Worm (Caenorhabditis elegans): Measurements from ENCODE around the gene ZK380.2.

ZK380.2 gene

DNA sequence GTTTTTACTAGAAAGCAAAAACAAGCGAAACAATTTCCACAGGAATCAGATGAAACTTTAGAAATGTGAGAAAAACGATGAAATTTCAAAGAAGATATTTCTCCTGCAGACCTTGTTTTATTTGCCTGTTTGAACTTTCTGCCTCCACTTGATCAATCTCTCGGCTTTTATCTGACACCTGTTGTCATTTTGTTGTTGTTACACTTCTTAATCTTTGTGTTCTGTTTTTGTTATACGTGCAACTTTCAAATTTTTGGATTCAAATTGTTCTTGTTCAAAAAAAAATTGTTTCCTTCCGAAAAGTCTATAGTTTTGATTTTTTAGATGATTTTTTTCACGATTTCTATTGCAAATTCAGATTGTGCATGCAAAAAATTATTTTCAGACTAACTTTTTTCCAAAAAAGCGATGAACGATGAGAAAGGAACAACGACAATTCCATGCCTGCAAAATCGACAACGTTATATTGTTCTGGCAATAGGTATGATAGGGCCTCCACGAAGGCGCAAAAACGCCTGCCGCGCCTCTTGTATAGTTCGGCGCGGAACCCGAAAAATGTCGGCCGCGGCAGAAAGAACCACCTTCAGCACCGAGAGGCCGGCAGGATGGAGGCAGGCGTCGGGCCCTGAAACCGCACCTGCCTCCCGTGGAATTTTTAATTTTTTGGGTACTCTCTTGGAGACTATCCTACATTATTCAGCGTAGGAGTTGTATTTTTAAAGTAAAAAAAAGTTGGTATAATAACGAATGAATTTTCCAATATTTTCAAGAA is 10.4 kb upstream of the ZK380.2 start, which contains the start of gene H11E01.2:
H11E01.2 (plus strand) TSS at position 380 of the 772 bp plus-strand sequence.
- TF ChIP-seq hlh-1 (tag; optimal IDR thresholded peaks at IDR 0.05) (peak; percentile 40), nhr-237 (tag; optimal IDR thresholded peaks at IDR 0.05) (no peak)

DNA sequence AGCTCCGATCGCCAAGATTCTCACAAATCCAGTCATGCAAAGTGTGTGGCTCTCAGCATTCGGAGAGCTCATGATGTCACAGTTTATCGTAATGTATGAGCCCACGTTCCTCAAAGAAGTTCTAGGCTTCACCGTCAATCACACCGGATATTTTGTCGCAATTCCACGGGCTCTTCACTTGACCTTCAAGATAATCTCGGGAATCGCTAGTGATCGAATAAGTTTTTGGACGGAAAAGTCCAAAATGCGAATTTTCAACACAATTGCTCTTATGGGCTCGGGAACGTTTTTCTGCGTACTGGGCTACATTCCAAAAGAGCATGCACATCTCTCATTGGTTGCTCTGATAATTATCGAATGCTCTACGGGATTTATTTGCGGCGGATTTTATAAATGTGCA is 8.2 kb upstream of the ZK380.2 start:
- TF ChIP-seq ceh-39 (tag; optimal IDR thresholded peaks at IDR 0.05) (no peak), lsy-2 (tag; optimal IDR thresholded peaks at IDR 0.05) (no peak), flh-1 (GFP tag; optimal IDR thresholded peaks at IDR 0.05) (no peak), drap-1 (GFP tag; optimal IDR thresholded peaks at IDR 0.05) (no peak), ceh-43 (GFP tag; optimal IDR thresholded peaks at IDR 0.05) (no peak), snpc-4 (tag; optimal IDR thresholded peaks at IDR 0.05) (no peak), bed-3 (GFP tag; optimal IDR thresholded peaks at IDR 0.05) (no peak), lin-13 (tag; optimal IDR thresholded peaks at IDR 0.05) (no peak), unc-120 (tag; optimal IDR thresholded peaks at IDR 0.05; ENCODE audit: poor library complexity, severe bottlenecking) (no peak), nhr-28 (tag; optimal IDR thresholded peaks at IDR 0.05) (no peak), elt-1 (tag; optimal IDR thresholded peaks at IDR 0.05; ENCODE audit: borderline replicate concordance, insufficient read depth) (no peak), lin-32 (GFP tag; optimal IDR thresholded peaks at IDR 0.05) (no peak), ceh-83 (GFP tag; optimal IDR thresholded peaks at IDR 0.05) (no peak), hlh-1 (tag; optimal IDR thresholded peaks at IDR 0.05) (no peak), mls-2 (tag; optimal IDR thresholded peaks at IDR 0.05) (no peak), unc-62 (GFP tag; optimal IDR thresholded peaks at IDR 0.05) (no peak), pha-4 (tag; optimal IDR thresholded peaks at IDR 0.05) (no peak), nhr-12 (tag; optimal IDR thresholded peaks at IDR 0.05) (no peak), mep-1 (tag; optimal IDR thresholded peaks at IDR 0.05) (no peak)

DNA sequence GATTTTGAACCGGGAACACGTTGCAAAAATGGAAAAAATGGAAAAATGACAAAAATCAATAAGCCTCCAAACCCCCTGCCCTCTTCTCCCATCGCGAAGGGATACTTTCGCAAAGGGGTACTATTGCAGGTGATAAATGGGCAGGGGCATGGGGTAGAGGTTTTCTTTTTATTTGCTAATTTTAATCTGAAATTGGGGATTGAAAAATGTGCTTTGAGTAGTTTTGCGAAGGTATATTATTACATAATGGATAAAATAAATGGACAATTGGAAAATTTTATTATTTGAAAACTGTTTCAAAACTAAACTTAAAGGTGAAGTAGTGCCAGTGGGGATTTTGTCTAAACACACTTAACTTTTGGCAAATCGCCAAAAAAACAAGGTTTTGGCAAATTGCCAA is 4.3 kb upstream of the ZK380.2 start:
- peak; percentile 10 for TF ChIP-seq nhr-28 (tag; optimal IDR thresholded peaks at IDR 0.05)
- TF ChIP-seq ceh-39 (tag; optimal IDR thresholded peaks at IDR 0.05) = peak; percentile 84
- peak; percentile 48 for TF ChIP-seq ztf-11 (tag; optimal IDR thresholded peaks at IDR 0.05)
- no peak for TF ChIP-seq sem-2 (GFP tag; optimal IDR thresholded peaks at IDR 0.05)
- no peak for TF ChIP-seq nhr-12 (tag; optimal IDR thresholded peaks at IDR 0.05)
- TF ChIP-seq unc-62 (GFP tag; optimal IDR thresholded peaks at IDR 0.05) = peak; percentile 46
- TF ChIP-seq drap-1 (GFP tag; optimal IDR thresholded peaks at IDR 0.05) = peak; percentile 86
- TF ChIP-seq unc-120 (tag; optimal IDR thresholded peaks at IDR 0.05; ENCODE audit: poor library complexity, severe bottlenecking) = peak; percentile 85
- TF ChIP-seq nhr-2 (tag; optimal IDR thresholded peaks at IDR 0.05) = peak; percentile 37
- TF ChIP-seq elt-3 (tag; optimal IDR thresholded peaks at IDR 0.05) = peak; percentile 67
- TF ChIP-seq lsy-2 (tag; optimal IDR thresholded peaks at IDR 0.05) = peak; percentile 75
- TF ChIP-seq bed-3 (GFP tag; optimal IDR thresholded peaks at IDR 0.05) = no peak
- TF ChIP-seq pha-4 (tag; optimal IDR thresholded peaks at IDR 0.05) = peak; percentile 71
- peak; percentile 86 for TF ChIP-seq ces-1 (GFP tag; optimal IDR thresholded peaks at IDR 0.05)
- TF ChIP-seq cnd-1 (tag; optimal IDR thresholded peaks at IDR 0.05) = peak; percentile 69
- TF ChIP-seq M03D4.4 (tag; optimal IDR thresholded peaks at IDR 0.05) = peak; percentile 73
- peak; percentile 36 for TF ChIP-seq lin-13 (tag; optimal IDR thresholded peaks at IDR 0.05)
- TF ChIP-seq mab-5 (tag; optimal IDR thresholded peaks at IDR 0.05) = peak; percentile 76
- no peak for TF ChIP-seq flh-1 (GFP tag; optimal IDR thresholded peaks at IDR 0.05)
- peak; percentile 98 for TF ChIP-seq nhr-237 (tag; optimal IDR thresholded peaks at IDR 0.05)
- peak; percentile 88 for TF ChIP-seq sptf-1 (tag; optimal IDR thresholded peaks at IDR 0.05)
- no peak for TF ChIP-seq elt-1 (tag; optimal IDR thresholded peaks at IDR 0.05; ENCODE audit: borderline replicate concordance, insufficient read depth)
- TF ChIP-seq hlh-1 (tag; optimal IDR thresholded peaks at IDR 0.05) = peak; percentile 67
- peak; percentile 91 for TF ChIP-seq mep-1 (tag; optimal IDR thresholded peaks at IDR 0.05)
- TF ChIP-seq mls-2 (tag; optimal IDR thresholded peaks at IDR 0.05) = peak; percentile 66
- TF ChIP-seq blmp-1 (tag; optimal IDR thresholded peaks at IDR 0.05) = peak; percentile 55
- TF ChIP-seq tbx-8 (GFP tag; optimal IDR thresholded peaks at IDR 0.05) = peak; percentile 45
- peak; percentile 0 for TF ChIP-seq lin-32 (GFP tag; optimal IDR thresholded peaks at IDR 0.05)
- TF ChIP-seq snpc-4 (tag; optimal IDR thresholded peaks at IDR 0.05) = no peak

DNA sequence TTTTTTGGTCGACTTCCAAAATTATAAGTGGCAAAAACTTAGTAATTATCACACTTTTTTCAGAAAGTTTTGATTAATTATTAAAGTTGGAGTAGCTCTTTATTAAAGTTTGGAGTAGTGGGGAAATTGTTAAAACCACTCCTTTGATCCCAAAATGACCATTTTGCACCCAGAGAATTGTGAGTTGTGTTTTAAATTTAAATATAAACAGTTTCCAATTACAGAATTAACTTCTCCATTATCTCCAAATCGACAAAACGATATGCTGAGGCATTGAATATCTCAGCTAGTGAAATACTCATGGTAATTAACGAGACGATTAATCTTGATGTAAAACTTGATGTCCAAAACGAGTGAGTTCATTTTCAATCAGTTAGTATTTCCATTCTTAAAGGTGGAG is 3.4 kb upstream of the ZK380.2 start, which contains the start of gene fbxb-58:
fbxb-58 (plus strand) TSS at position 301 of the 400 bp plus-strand sequence.
- TF ChIP-seq tbx-8 (GFP tag; optimal IDR thresholded peaks at IDR 0.05) = no peak
- no peak for TF ChIP-seq flh-1 (GFP tag; optimal IDR thresholded peaks at IDR 0.05)
- no peak for TF ChIP-seq zip-8 (tag; optimal IDR thresholded peaks at IDR 0.05)
- no peak for TF ChIP-seq sem-2 (GFP tag; optimal IDR thresholded peaks at IDR 0.05)
- no peak for TF ChIP-seq unc-39 (tag; optimal IDR thresholded peaks at IDR 0.05)
- no peak for TF ChIP-seq mep-1 (tag; optimal IDR thresholded peaks at IDR 0.05)
- TF ChIP-seq elt-3 (tag; optimal IDR thresholded peaks at IDR 0.05) = no peak
- no peak for TF ChIP-seq lin-32 (GFP tag; optimal IDR thresholded peaks at IDR 0.05)
- no peak for TF ChIP-seq ham-2 (GFP tag; optimal IDR thresholded peaks at IDR 0.05)
- TF ChIP-seq lsy-2 (tag; optimal IDR thresholded peaks at IDR 0.05) = no peak
- no peak for TF ChIP-seq nhr-76 (tag; optimal IDR thresholded peaks at IDR 0.05)
- no peak for TF ChIP-seq M03D4.4 (tag; optimal IDR thresholded peaks at IDR 0.05)
- TF ChIP-seq hlh-1 (tag; optimal IDR thresholded peaks at IDR 0.05) = no peak
- no peak for TF ChIP-seq sptf-1 (tag; optimal IDR thresholded peaks at IDR 0.05)
- no peak for TF ChIP-seq snpc-4 (tag; optimal IDR thresholded peaks at IDR 0.05)
- no peak for TF ChIP-seq ces-1 (GFP tag; optimal IDR thresholded peaks at IDR 0.05)
- TF ChIP-seq unc-62 (GFP tag; optimal IDR thresholded peaks at IDR 0.05) = no peak
- no peak for TF ChIP-seq pha-4 (tag; optimal IDR thresholded peaks at IDR 0.05)
- TF ChIP-seq ztf-11 (tag; optimal IDR thresholded peaks at IDR 0.05) = no peak
- no peak for TF ChIP-seq mab-5 (tag; optimal IDR thresholded peaks at IDR 0.05)

Data from whole organism, mixed stage, embryonic.